Worm (Caenorhabditis elegans): Measurements from ENCODE around the gene F23H11.7.

DNA sequence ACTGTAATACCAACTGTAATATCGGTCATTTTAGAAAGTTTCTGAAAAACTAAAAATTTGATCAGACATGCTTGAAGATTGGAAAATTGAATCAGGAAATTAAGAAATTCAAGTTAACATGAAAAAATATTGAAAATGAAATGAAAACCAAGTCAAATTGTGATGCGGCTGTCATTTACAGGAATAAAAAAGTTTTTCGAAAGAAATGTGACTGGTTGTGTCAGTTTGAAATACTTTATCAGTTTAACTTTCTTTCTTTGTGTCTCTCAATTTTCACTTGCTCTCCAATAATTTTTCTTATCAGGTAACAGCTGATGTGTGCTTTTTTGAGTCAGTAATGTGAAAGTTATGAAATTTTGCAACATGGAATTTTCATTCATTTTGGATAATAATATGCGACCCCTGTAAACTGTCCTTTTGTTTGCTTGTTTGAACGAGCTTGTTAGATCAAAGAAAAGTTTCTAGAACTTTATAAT, 27.1 kb upstream of the F23H11.7 start, which contains the start of gene fbxa-60:
- no peak for TF ChIP-seq vab-15 (tag; optimal IDR thresholded peaks at IDR 0.05)
- no peak for TF ChIP-seq ama-1 (optimal IDR thresholded peaks at IDR 0.05)
- no peak for TF ChIP-seq dpl-1 (GFP tag; optimal IDR thresholded peaks at IDR 0.05)
- TF ChIP-seq snu-23 (GFP tag; optimal IDR thresholded peaks at IDR 0.05): no peak
- no peak for TF ChIP-seq lsy-2 (tag; optimal IDR thresholded peaks at IDR 0.05)
- no peak for TF ChIP-seq mep-1 (tag; optimal IDR thresholded peaks at IDR 0.05)
- no peak for TF ChIP-seq unc-62 (GFP tag; optimal IDR thresholded peaks at IDR 0.05)
- no peak for TF ChIP-seq jun-1 (tag; optimal IDR thresholded peaks at IDR 0.05)
- TF ChIP-seq hlh-17 (GFP tag; optimal IDR thresholded peaks at IDR 0.05; ENCODE audit: borderline replicate concordance): no peak
- no peak for TF ChIP-seq zag-1 (tag; optimal IDR thresholded peaks at IDR 0.05)
- no peak for TF ChIP-seq lin-39 (tag; optimal IDR thresholded peaks at IDR 0.05)
- TF ChIP-seq ceh-82 (tag; optimal IDR thresholded peaks at IDR 0.05): no peak
- no peak for TF ChIP-seq fkh-4 (tag; optimal IDR thresholded peaks at IDR 0.05; ENCODE audit: borderline replicate concordance)
- no peak for TF ChIP-seq ceh-63 (GFP tag; optimal IDR thresholded peaks at IDR 0.05)
